Worm (Caenorhabditis elegans) whole organism, L4 larva: Measurements from ENCODE around the gene gfi-1.

Source experiments
- D1046.2 ChIP-seq: fragments of 200-800 bp; sonication (Bioruptor generic); IDR thresholded peaks from 2 replicates; pipeline ENCODE4 v1.3.6; 2022; ENCODE audit warnings: missing genetic modification characterization, missing compliant biosample characterization
- F49E8.2 ChIP-seq: sonication (generic microtip); optimal IDR thresholded peaks from 2 replicates; lab custom pipeline; 2016; ENCODE audit warnings: missing compliant biosample characterization, mild to moderate bottlenecking, missing genetic modification characterization, borderline replicate concordance
- Y105C5A.15 ChIP-seq: fragments of 200-800 bp; sonication (Bioruptor generic); IDR thresholded peaks from 2 replicates; pipeline ENCODE4 v1.3.6; 2022; ENCODE audit warnings: missing genetic modification characterization, missing compliant biosample characterization
- Y5F2A.4 ChIP-seq: fragments of 200-800 bp; sonication (Bioruptor generic); optimal IDR thresholded peaks from 2 replicates; lab custom pipeline; 2018; ENCODE audit warnings: mild to moderate bottlenecking, missing genetic modification characterization, missing compliant biosample characterization
- aha-1 ChIP-seq: fragments of 150-350 bp; peaks from one replicate; lab custom pipeline; 2014; ENCODE audit warnings: missing biosample characterization, missing genetic modification characterization
- aly-2 ChIP-seq: sonication (generic microtip); optimal IDR thresholded peaks from 2 replicates; lab custom pipeline; 2018; ENCODE audit warnings: missing biosample characterization, missing genetic modification characterization
- arid-1 ChIP-seq: fragments of 200-800 bp; sonication (Bioruptor generic); conservative IDR thresholded peaks from 2 replicates; pipeline ENCODE4 v1.3.6; 2022; ENCODE audit warnings: missing genetic modification reagents, missing genetic modification characterization, missing compliant biosample characterization
- attf-4 ChIP-seq: sonication (generic microtip); optimal IDR thresholded peaks from 3 replicates; lab custom pipeline; 2017; ENCODE audit warnings: missing biosample characterization, missing genetic modification characterization
- ceh-32 ChIP-seq: sonication (generic microtip); optimal IDR thresholded peaks from 2 replicates; lab custom pipeline; 2016; ENCODE audit warnings: mild to moderate bottlenecking, missing genetic modification characterization, missing compliant biosample characterization; ENCODE audit not compliant: poor library complexity
- ces-1 ChIP-seq: fragments of 150-350 bp; sonication (generic microtip); optimal IDR thresholded peaks from 4 replicates; lab custom pipeline; 2014; ENCODE audit warnings: missing biosample characterization, missing genetic modification reagents, missing genetic modification characterization
- daf-12 ChIP-seq: fragments of 150-350 bp; optimal IDR thresholded peaks from 2 replicates; lab custom pipeline; 2014; ENCODE audit warnings: missing biosample characterization, missing genetic modification reagents, missing genetic modification characterization
- dmd-6 ChIP-seq: fragments of 200-800 bp; sonication (Bioruptor generic); IDR thresholded peaks from 2 replicates; pipeline ENCODE4 v1.3.6; 2022; ENCODE audit warnings: missing genetic modification reagents, missing genetic modification characterization, missing compliant biosample characterization
- egl-27 ChIP-seq: sonication (generic microtip); optimal IDR thresholded peaks from 3 replicates; lab custom pipeline; 2017; ENCODE audit warnings: missing biosample characterization, missing genetic modification reagents, missing genetic modification characterization
- egl-43 ChIP-seq: fragments of 200-800 bp; sonication (Bioruptor generic); IDR thresholded peaks from 2 replicates; pipeline ENCODE4 v1.3.6; 2022; ENCODE audit warnings: missing genetic modification reagents, missing genetic modification characterization, missing compliant biosample characterization
- hlh-11 ChIP-seq: fragments of 200-800 bp; sonication (Bioruptor generic); optimal IDR thresholded peaks from 2 replicates; lab custom pipeline; 2018; ENCODE audit warnings: mild to moderate bottlenecking, missing genetic modification characterization, missing compliant biosample characterization
- lin-38 ChIP-seq: fragments of 200-800 bp; sonication (Bioruptor generic); IDR thresholded peaks from 2 replicates; pipeline ENCODE4 v1.3.6; 2022; ENCODE audit warnings: missing genetic modification reagents, missing genetic modification characterization, missing compliant biosample characterization
- mdl-1 ChIP-seq, 2 experiments: fragments of 150-350 bp in 1 of 2; sonication (generic microtip) in 1 of 2; optimal IDR thresholded peaks; 2 replicates each; lab custom pipeline; 2014 to 2017; ENCODE audit warnings: missing biosample characterization in 2 of 2, missing genetic modification characterization in 2 of 2
- mdt-29 ChIP-seq: fragments of 200-800 bp; sonication (Bioruptor generic); IDR thresholded peaks from 2 replicates; pipeline ENCODE4 v1.3.6; 2022; ENCODE audit warnings: missing genetic modification reagents, missing genetic modification characterization, missing compliant biosample characterization
- mxl-2 ChIP-seq: fragments of 200-800 bp; sonication (Bioruptor generic); conservative IDR thresholded peaks from 2 replicates; pipeline ENCODE4 v1.3.6; 2022; ENCODE audit warnings: missing genetic modification reagents, missing genetic modification characterization, missing compliant biosample characterization
- mxl-3 ChIP-seq: fragments of 200-800 bp; sonication (Bioruptor generic); optimal IDR thresholded peaks from 2 replicates; lab custom pipeline; 2018; ENCODE audit warnings: mild to moderate bottlenecking, missing genetic modification characterization, missing compliant biosample characterization
- nhr-10 ChIP-seq: fragments of 150-350 bp; optimal IDR thresholded peaks from 2 replicates; lab custom pipeline; 2014; ENCODE audit warnings: missing biosample characterization, missing genetic modification characterization
- nhr-25 ChIP-seq: sonication (generic microtip); optimal IDR thresholded peaks from 2 replicates; lab custom pipeline; 2017; ENCODE audit warnings: missing genetic modification characterization, mild to moderate bottlenecking, missing compliant biosample characterization, antibody characterized with exemption, moderate library complexity, borderline replicate concordance; ENCODE audit not compliant: insufficient read depth
- nhr-28 ChIP-seq: fragments of 150-350 bp; optimal IDR thresholded peaks from 2 replicates; lab custom pipeline; 2014; ENCODE audit warnings: missing biosample characterization, missing genetic modification characterization
- nhr-42 ChIP-seq: fragments of 200-800 bp; sonication (Bioruptor generic); IDR thresholded peaks from 2 replicates; pipeline ENCODE4 v1.3.6; 2022; ENCODE audit warnings: missing genetic modification characterization, missing compliant biosample characterization
- nhr-48 ChIP-seq: sonication (generic microtip); optimal IDR thresholded peaks from 2 replicates; lab custom pipeline; 2016; ENCODE audit warnings: mild to moderate bottlenecking, missing genetic modification characterization, missing compliant biosample characterization
- php-3 ChIP-seq: fragments of 200-800 bp; sonication (Bioruptor generic); IDR thresholded peaks from 2 replicates; pipeline ENCODE4 v1.3.6; 2022; ENCODE audit warnings: missing genetic modification reagents, missing genetic modification characterization, missing compliant biosample characterization
- sdz-12 ChIP-seq: fragments of 200-800 bp; sonication (Bioruptor generic); optimal IDR thresholded peaks from 2 replicates; lab custom pipeline; 2018; ENCODE audit warnings: mild to moderate bottlenecking, missing genetic modification characterization, missing compliant biosample characterization
- set-16 ChIP-seq: fragments of 200-800 bp; sonication (Bioruptor generic); IDR thresholded peaks from 2 replicates; pipeline ENCODE4 v1.3.6; 2022; ENCODE audit warnings: missing genetic modification reagents, missing genetic modification characterization, missing compliant biosample characterization
- unc-39 ChIP-seq: sonication (generic microtip); optimal IDR thresholded peaks from 2 replicates; lab custom pipeline; 2017; ENCODE audit warnings: missing biosample characterization, missing genetic modification characterization
- unc-62 ChIP-seq, 3 experiments: fragments of 150-350 bp in 1 of 3; sonication (generic microtip); optimal IDR thresholded peaks in 2 of 3; peaks in 1 of 3; 1 replicate in 1 of 3; 2 replicates in 2 of 3; lab custom pipeline; 2014 to 2017; ENCODE audit warnings: missing biosample characterization in 3 of 3, missing genetic modification characterization in 3 of 3, missing genetic modification reagents in 3 of 3, missing genotype in 1 of 3
- zag-1 ChIP-seq: fragments of 150-350 bp; optimal IDR thresholded peaks from 2 replicates; lab custom pipeline; 2014; ENCODE audit warnings: missing biosample characterization, missing genetic modification characterization
- zip-2 ChIP-seq: fragments of 150-350 bp; optimal IDR thresholded peaks from 2 replicates; lab custom pipeline; 2014; ENCODE audit warnings: missing biosample characterization, missing genetic modification characterization
- ztf-7 ChIP-seq: fragments of 150-350 bp; optimal IDR thresholded peaks from 2 replicates; lab custom pipeline; 2014; ENCODE audit warnings: missing biosample characterization, missing genetic modification characterization

Gene gfi-1

ce11 chrV:6355975-6356441 lies 43.7 kb downstream of the gfi-1 start, which contains the start of gene bcl-11 (continued):
- no peak for TF ChIP-seq ceh-32 (tag; lab: Kevin White, UChicago)
- TF ChIP-seq Y105C5A.15 (GFP tag; lab: Robert Waterston, UW) = no peak
- TF ChIP-seq attf-4 = no peak
- TF ChIP-seq Y5F2A.4 (GFP tag; lab: Kevin White, UChicago) = no peak
- no peak for TF ChIP-seq egl-43 (GFP tag; lab: Robert Waterston, UW)

ce11 chrV:6355412-6355811 lies 44.3 kb downstream of the gfi-1 start:
- TF ChIP-seq ztf-7 (no peak), daf-12 (no peak), mdt-29 (GFP tag; lab: Robert Waterston, UW) (no peak), egl-43 (GFP tag; lab: Robert Waterston, UW) (0 out of 2 replicates have a peak, but pooled peaks have one; percentile 9), mxl-2 (no peak), dmd-6 (0 out of 2 replicates have a peak, but pooled peaks have one; percentile 1), Y105C5A.15 (GFP tag; lab: Robert Waterston, UW) (no peak), set-16 (GFP tag; lab: Robert Waterston, UW) (peak; percentile 62), aha-1 (peak; percentile 29), nhr-42 (GFP tag; lab: Robert Waterston, UW) (no peak)

ce11 chrV:6354786-6355185 lies 44.9 kb downstream of the gfi-1 start:
- TF ChIP-seq sdz-12 (GFP tag; lab: Kevin White, UChicago) = no peak
- TF ChIP-seq mdt-29 (GFP tag; lab: Robert Waterston, UW) = no peak
- TF ChIP-seq nhr-28 (tag; lab: Kevin White, UChicago) = peak; percentile 26
- peak in 1 of 2 experiments; percentile 13 for TF ChIP-seq unc-62 (GFP tag; optimal IDR thresholded peaks at IDR 0.05 in 1 of 2; lab: Kevin White, UChicago)
- no peak for TF ChIP-seq unc-62 (tag; optimal IDR thresholded peaks at IDR 0.05; lab: Kevin White, UChicago)
- TF ChIP-seq arid-1 = no peak
- no peak for TF ChIP-seq aha-1

- TF ChIP-seq F49E8.2 (tag; lab: Kevin White, UChicago) = no peak
- TF ChIP-seq hlh-11 (tag; lab: Kevin White, UChicago) = peak; percentile 76
- TF ChIP-seq daf-12 = no peak
- peak; percentile 22 for TF ChIP-seq nhr-28 (tag; lab: Kevin White, UChicago)
- TF ChIP-seq php-3 = no peak
- peak; percentile 78 for TF ChIP-seq aha-1
- peak; percentile 70 for TF ChIP-seq mxl-3 (GFP tag; lab: Kevin White, UChicago)
- TF ChIP-seq lin-38 (GFP tag; lab: Robert Waterston, UW) = no peak
- TF ChIP-seq mdl-1 (tag; optimal IDR thresholded peaks at IDR 0.05; lab: Kevin White, UChicago) = peak in 1 of 2 experiments; percentile 47
- no peak for TF ChIP-seq ces-1 (GFP tag; lab: Kevin White, UChicago)
- no peak for TF ChIP-seq egl-27 (tag; lab: Kevin White, UChicago)
- no peak for TF ChIP-seq zip-2 (tag; lab: Kevin White, UChicago)
- no peak for TF ChIP-seq D1046.2 (GFP tag; lab: Robert Waterston, UW)
- TF ChIP-seq nhr-25 (tag; lab: Kevin White, UChicago) = peak; percentile 2
- no peak for TF ChIP-seq unc-39 (tag; lab: Kevin White, UChicago)
- TF ChIP-seq set-16 (GFP tag; lab: Robert Waterston, UW) = peak; percentile 28; the same call in 1 of the 2 replicates
- TF ChIP-seq nhr-48 (tag; lab: Kevin White, UChicago) = peak; percentile 79
- TF ChIP-seq zag-1 (tag; lab: Kevin White, UChicago) = no peak
- no peak for TF ChIP-seq nhr-10
- no peak for TF ChIP-seq aly-2 (tag; lab: Kevin White, UChicago)
Measured at ce11 chrV:6354202-6354601, 45.5 kb downstream of the gfi-1 start.
